Worm (Caenorhabditis elegans): Measurements from ENCODE around the gene asm-2.
A peak's percentile ranks its signal among the peaks of the same experiment; 100 is the strongest.

Gene asm-2

ce11 chrX:11317939-11318338, 6.1 kb downstream of the asm-2 start, which contains the start of gene hizr-1:
hizr-1 (plus strand) TSS chrX:11318278.
- TF ChIP-seq aly-1 (tag; optimal IDR thresholded peaks at IDR 0.05), result no peak
- no peak for TF ChIP-seq ceh-13 (GFP tag; optimal IDR thresholded peaks at IDR 0.05)
- no peak for TF ChIP-seq hmg-4 (GFP tag; optimal IDR thresholded peaks at IDR 0.05)
- TF ChIP-seq ets-7 (tag; optimal IDR thresholded peaks at IDR 0.05), result no peak
- no peak for TF ChIP-seq tra-4 (tag; optimal IDR thresholded peaks at IDR 0.05)
- TF ChIP-seq hmbx-1 (tag; optimal IDR thresholded peaks at IDR 0.05), result no peak
- TF ChIP-seq hnd-1 (tag; optimal IDR thresholded peaks at IDR 0.05), result no peak
- TF ChIP-seq flt-1 (GFP tag; IDR thresholded peaks at IDR 0.05), result no peak
- no peak for TF ChIP-seq sea-1 (GFP tag; conservative IDR thresholded peaks at IDR 0.05)
- TF ChIP-seq pes-1 (GFP tag; IDR thresholded peaks at IDR 0.05), result no peak
- TF ChIP-seq ama-1 (optimal IDR thresholded peaks at IDR 0.05), result no peak

DNA sequence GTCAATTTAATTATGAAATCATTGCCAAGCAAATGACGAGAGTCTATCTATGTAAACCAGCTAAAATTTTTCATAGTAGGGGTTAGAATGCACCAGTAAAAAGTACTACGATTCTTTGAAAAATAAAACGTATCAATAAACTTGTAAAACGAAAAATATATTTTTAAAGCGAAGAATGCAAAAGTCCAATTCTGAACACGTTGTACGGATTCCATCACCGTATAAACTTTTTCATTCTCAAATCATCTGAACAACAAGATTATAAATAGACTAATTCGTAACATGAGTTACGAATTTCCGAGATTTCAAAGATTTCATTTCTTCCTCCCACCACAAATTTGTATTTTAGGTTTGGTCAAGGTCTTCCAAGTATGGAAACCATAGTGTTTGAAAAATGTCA, 7.3 kb downstream of the asm-2 start, which contains the start of gene nlp-57:
Gene nlp-57, plus strand, starts transcription at position 301 of the 400 bp plus-strand sequence.
- no peak for TF ChIP-seq aly-1 (tag; optimal IDR thresholded peaks at IDR 0.05)
- TF ChIP-seq scrt-1 (GFP tag; IDR thresholded peaks at IDR 0.05), result no peak
- TF ChIP-seq ama-1 (optimal IDR thresholded peaks at IDR 0.05), result no peak
- TF ChIP-seq ceh-13 (GFP tag; optimal IDR thresholded peaks at IDR 0.05), result no peak
- no peak for TF ChIP-seq F13C5.2 (tag; optimal IDR thresholded peaks at IDR 0.05)
- TF ChIP-seq sea-1 (GFP tag; conservative IDR thresholded peaks at IDR 0.05), result no peak
- no peak for TF ChIP-seq tbx-11 (GFP tag; IDR thresholded peaks at IDR 0.05)
- no peak for TF ChIP-seq pes-1 (GFP tag; IDR thresholded peaks at IDR 0.05)
- no peak for TF ChIP-seq B0310.2 (tag; optimal IDR thresholded peaks at IDR 0.05)
- TF ChIP-seq tra-4 (tag; optimal IDR thresholded peaks at IDR 0.05), result no peak
- no peak for TF ChIP-seq flt-1 (GFP tag; IDR thresholded peaks at IDR 0.05)
- TF ChIP-seq ets-7 (tag; optimal IDR thresholded peaks at IDR 0.05), result no peak
- no peak for TF ChIP-seq ceh-36 (tag; optimal IDR thresholded peaks at IDR 0.05)
- TF ChIP-seq tbx-37 (GFP tag; conservative IDR thresholded peaks at IDR 0.05), result no peak
- no peak for TF ChIP-seq hmg-4 (GFP tag; optimal IDR thresholded peaks at IDR 0.05)
- no peak for TF ChIP-seq hnd-1 (tag; optimal IDR thresholded peaks at IDR 0.05)
- TF ChIP-seq hmbx-1 (tag; optimal IDR thresholded peaks at IDR 0.05), result no peak

DNA sequence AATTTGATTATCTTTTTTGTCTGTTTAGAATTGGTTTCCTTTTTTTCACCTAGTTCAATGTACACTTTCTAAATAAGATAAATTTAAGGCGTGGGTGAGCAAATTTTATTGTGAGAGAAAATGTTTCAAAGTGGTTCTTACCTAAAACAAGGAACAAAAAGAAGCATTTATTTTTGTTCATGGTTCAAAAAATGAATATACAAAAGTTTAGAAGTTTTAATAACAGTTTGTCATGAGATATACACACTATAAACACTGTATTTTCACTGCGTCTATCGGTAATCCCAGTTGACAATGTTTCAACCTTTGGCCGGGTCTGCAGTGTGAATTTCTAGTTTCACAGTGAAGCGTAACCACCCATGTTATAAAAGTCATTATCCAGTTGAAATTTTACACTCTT, 8.7 kb downstream of the asm-2 start, which contains the start of gene F08G12.11:
Gene F08G12.11, minus strand, starts transcription at position 181 of the 400 bp plus-strand sequence.
- no peak for TF ChIP-seq hmbx-1 (tag; optimal IDR thresholded peaks at IDR 0.05)
- no peak for TF ChIP-seq B0310.2 (tag; optimal IDR thresholded peaks at IDR 0.05)
- no peak for TF ChIP-seq flt-1 (GFP tag; IDR thresholded peaks at IDR 0.05)
- TF ChIP-seq ceh-36 (tag; optimal IDR thresholded peaks at IDR 0.05), result no peak
- no peak for TF ChIP-seq tra-4 (tag; optimal IDR thresholded peaks at IDR 0.05)
- TF ChIP-seq pes-1 (GFP tag; IDR thresholded peaks at IDR 0.05), result no peak
- TF ChIP-seq sea-1 (GFP tag; conservative IDR thresholded peaks at IDR 0.05), result no peak
- no peak for TF ChIP-seq hnd-1 (tag; optimal IDR thresholded peaks at IDR 0.05)
- TF ChIP-seq tbx-37 (GFP tag; conservative IDR thresholded peaks at IDR 0.05), result no peak
- no peak for TF ChIP-seq ceh-13 (GFP tag; optimal IDR thresholded peaks at IDR 0.05)
- TF ChIP-seq F13C5.2 (tag; optimal IDR thresholded peaks at IDR 0.05), result no peak

DNA sequence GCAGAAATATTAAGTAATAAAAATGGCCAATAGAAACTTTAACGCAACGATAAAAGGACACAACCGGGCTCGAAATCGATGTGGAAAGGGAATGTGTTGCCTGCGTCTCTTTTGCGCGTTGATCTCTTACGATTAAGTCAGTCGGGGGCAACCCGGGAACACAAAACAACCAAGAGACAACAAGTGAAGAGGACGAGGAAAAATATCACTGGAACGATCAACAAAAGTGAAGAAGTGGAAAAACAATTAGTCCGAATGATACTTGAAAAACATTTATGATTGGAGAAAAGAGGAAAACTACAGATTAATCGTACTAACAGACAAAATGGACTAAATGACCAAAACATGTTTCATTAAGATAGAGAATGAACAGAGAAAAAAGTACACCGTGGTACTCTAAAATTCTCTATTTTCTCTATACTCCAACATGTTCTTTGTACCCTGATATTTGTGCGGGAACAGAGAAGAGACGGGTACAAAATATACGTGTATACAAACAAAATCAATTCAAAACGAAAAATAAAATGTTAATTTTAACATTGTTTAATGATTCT, 13.7 kb downstream of the asm-2 start, which contains the start of gene F08G12.5:
Gene F08G12.5, minus strand, starts transcription at position 1 of the 554 bp plus-strand sequence.
- TF ChIP-seq ceh-13 (GFP tag; optimal IDR thresholded peaks at IDR 0.05) (no peak), hnd-1 (tag; optimal IDR thresholded peaks at IDR 0.05) (no peak)

- no peak for TF ChIP-seq B0310.2 (tag; optimal IDR thresholded peaks at IDR 0.05)
- TF ChIP-seq tbx-11 (GFP tag; IDR thresholded peaks at IDR 0.05), result no peak
- no peak for TF ChIP-seq F13C5.2 (tag; optimal IDR thresholded peaks at IDR 0.05)
- no peak for TF ChIP-seq ets-7 (tag; optimal IDR thresholded peaks at IDR 0.05)
- TF ChIP-seq pes-1 (GFP tag; IDR thresholded peaks at IDR 0.05), result no peak
- TF ChIP-seq aly-1 (tag; optimal IDR thresholded peaks at IDR 0.05), result no peak
- no peak for TF ChIP-seq tbx-37 (GFP tag; conservative IDR thresholded peaks at IDR 0.05)
- no peak for TF ChIP-seq hnd-1 (tag; optimal IDR thresholded peaks at IDR 0.05)
- no peak for TF ChIP-seq ceh-36 (tag; optimal IDR thresholded peaks at IDR 0.05)
- no peak for TF ChIP-seq ceh-13 (GFP tag; optimal IDR thresholded peaks at IDR 0.05)
- no peak for TF ChIP-seq hmg-4 (GFP tag; optimal IDR thresholded peaks at IDR 0.05)
- no peak for TF ChIP-seq hmbx-1 (tag; optimal IDR thresholded peaks at IDR 0.05)
- TF ChIP-seq scrt-1 (GFP tag; IDR thresholded peaks at IDR 0.05), result no peak
Measured at ce11 chrX:11307056-11307455, 17.0 kb downstream of the asm-2 start, which contains the start of gene vhl-1. vhl-1 (plus strand) TSS chrX:11307356.

DNA sequence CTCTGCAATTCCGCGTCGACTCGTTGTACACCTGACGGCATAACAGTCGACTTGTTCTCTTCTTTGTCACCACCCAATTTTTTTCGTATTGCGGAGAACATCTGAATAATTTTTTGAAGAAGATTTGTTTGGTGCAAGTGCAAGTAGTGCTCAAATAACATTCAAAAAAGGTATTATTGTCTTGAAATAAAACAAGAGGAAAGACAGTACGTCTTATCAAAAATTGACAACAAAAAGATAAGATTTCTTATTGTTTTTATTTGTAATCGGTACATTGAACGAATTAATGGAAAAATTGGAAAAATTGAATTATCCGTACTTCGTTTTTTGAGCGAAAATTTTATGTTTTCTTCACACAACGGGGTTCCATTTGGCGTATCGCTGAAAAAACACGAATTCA, 18.3 kb downstream of the asm-2 start, which contains the start of gene F08G12.1:
Gene F08G12.1, minus strand, starts transcription at position 101 of the 400 bp plus-strand sequence.
- TF ChIP-seq tra-4 (tag; optimal IDR thresholded peaks at IDR 0.05) (no peak), ceh-13 (GFP tag; optimal IDR thresholded peaks at IDR 0.05) (no peak), F13C5.2 (tag; optimal IDR thresholded peaks at IDR 0.05) (no peak), hmbx-1 (tag; optimal IDR thresholded peaks at IDR 0.05) (no peak), hmg-4 (GFP tag; optimal IDR thresholded peaks at IDR 0.05) (no peak), scrt-1 (GFP tag; IDR thresholded peaks at IDR 0.05) (no peak), aly-1 (tag; optimal IDR thresholded peaks at IDR 0.05) (no peak), ceh-36 (tag; optimal IDR thresholded peaks at IDR 0.05) (no peak), flt-1 (GFP tag; IDR thresholded peaks at IDR 0.05) (no peak), B0310.2 (tag; optimal IDR thresholded peaks at IDR 0.05) (no peak), tbx-37 (GFP tag; conservative IDR thresholded peaks at IDR 0.05) (no peak), ets-7 (tag; optimal IDR thresholded peaks at IDR 0.05) (no peak), sea-1 (GFP tag; conservative IDR thresholded peaks at IDR 0.05) (no peak), tbx-11 (GFP tag; IDR thresholded peaks at IDR 0.05) (no peak), hnd-1 (tag; optimal IDR thresholded peaks at IDR 0.05) (no peak), ama-1 (optimal IDR thresholded peaks at IDR 0.05) (no peak)

DNA sequence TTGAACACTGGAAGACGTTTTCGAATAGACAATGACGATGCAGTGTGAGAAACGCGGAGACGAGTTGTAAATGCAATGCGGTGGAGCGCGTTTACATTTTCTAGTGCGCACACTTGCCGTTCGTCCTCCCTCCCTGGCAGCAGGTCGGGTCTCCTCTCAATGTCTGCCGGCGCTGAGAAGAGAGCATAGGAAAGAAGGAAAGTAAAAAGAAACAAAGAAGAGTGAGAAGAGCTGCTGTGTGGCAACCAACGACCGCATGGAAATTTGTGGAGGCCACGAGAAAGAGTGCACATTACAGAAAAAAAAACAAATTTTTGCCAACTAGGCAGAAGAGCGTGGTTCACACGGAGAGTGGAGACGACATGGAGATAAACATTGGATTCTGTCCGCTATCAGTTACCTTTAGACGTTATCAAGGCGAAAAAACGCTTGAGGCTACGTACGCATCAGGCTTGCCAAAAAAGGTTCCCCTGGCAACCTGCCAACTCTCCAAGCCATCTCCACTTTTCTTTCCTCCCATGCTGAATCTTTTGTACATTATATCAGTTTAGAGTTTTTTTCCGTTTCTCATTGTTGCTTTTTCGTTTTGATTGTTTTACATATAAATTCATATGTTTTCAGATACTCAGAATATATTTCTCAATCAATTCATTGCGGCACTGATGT, 24.3 kb downstream of the asm-2 start, which contains the start of the genes snrp-40.1 and F08G12.3:
Gene snrp-40.1, minus strand, starts transcription at position 143 of the 666 bp plus-strand sequence.
Gene F08G12.3, plus strand, starts transcription at position 616 of the 666 bp plus-strand sequence.
- TF ChIP-seq B0310.2 (tag; optimal IDR thresholded peaks at IDR 0.05) (no peak), hmg-4 (GFP tag; optimal IDR thresholded peaks at IDR 0.05) (peak; percentile 82), tbx-11 (GFP tag; IDR thresholded peaks at IDR 0.05) (no peak), ets-7 (tag; optimal IDR thresholded peaks at IDR 0.05) (peak; percentile 13), hnd-1 (tag; optimal IDR thresholded peaks at IDR 0.05) (no peak), scrt-1 (GFP tag; IDR thresholded peaks at IDR 0.05) (no peak; the same call in 1 of the 2 replicates), ceh-13 (GFP tag; optimal IDR thresholded peaks at IDR 0.05) (no peak), flt-1 (GFP tag; IDR thresholded peaks at IDR 0.05) (no peak), aly-1 (tag; optimal IDR thresholded peaks at IDR 0.05) (no peak), sea-1 (GFP tag; conservative IDR thresholded peaks at IDR 0.05) (no peak), ceh-36 (tag; optimal IDR thresholded peaks at IDR 0.05) (no peak), tbx-37 (GFP tag; conservative IDR thresholded peaks at IDR 0.05) (no peak), ama-1 (optimal IDR thresholded peaks at IDR 0.05) (no peak), hmbx-1 (tag; optimal IDR thresholded peaks at IDR 0.05) (no peak), F13C5.2 (tag; optimal IDR thresholded peaks at IDR 0.05) (peak; percentile 47), tra-4 (tag; optimal IDR thresholded peaks at IDR 0.05) (no peak), pes-1 (GFP tag; IDR thresholded peaks at IDR 0.05) (no peak)
